Worm (Caenorhabditis elegans) whole organism, mixed stage, embryonic: Measurements from ENCODE around the gene irld-51.

Experiments
- blmp-1 ChIP-seq: fragments of 150-350 bp; optimal IDR thresholded peaks from 2 replicates; lab custom pipeline; 2014; ENCODE audit warnings: missing biosample characterization, missing genetic modification characterization
- elt-1 ChIP-seq: sonication (generic microtip); optimal IDR thresholded peaks from 2 replicates; lab custom pipeline; 2017; ENCODE audit warnings: missing genetic modification characterization, mild to moderate bottlenecking, missing compliant biosample characterization, antibody characterized with exemption, moderate library complexity, borderline replicate concordance; ENCODE audit not compliant: insufficient read depth
- lin-13 ChIP-seq: fragments of 150-350 bp; optimal IDR thresholded peaks from 2 replicates; lab custom pipeline; 2014; ENCODE audit warnings: missing biosample characterization, missing genetic modification characterization
- mab-5 ChIP-seq: fragments of 150-350 bp; optimal IDR thresholded peaks from 2 replicates; lab custom pipeline; 2014; ENCODE audit warnings: missing biosample characterization, missing genetic modification characterization
- mep-1 ChIP-seq: fragments of 150-350 bp; optimal IDR thresholded peaks from 2 replicates; lab custom pipeline; 2017; ENCODE audit warnings: missing biosample characterization, missing genetic modification reagents, missing genetic modification characterization, inconsistent platforms
- mls-2 ChIP-seq: sonication (generic microtip); optimal IDR thresholded peaks from 2 replicates; lab custom pipeline; 2016; ENCODE audit warnings: mild to moderate bottlenecking, missing genetic modification characterization, moderate library complexity, missing compliant biosample characterization
- nhr-12 ChIP-seq: fragments of 150-350 bp; optimal IDR thresholded peaks from 2 replicates; lab custom pipeline; 2014; ENCODE audit warnings: missing biosample characterization, missing genetic modification characterization
- nhr-2 ChIP-seq: fragments of 150-350 bp; optimal IDR thresholded peaks from 2 replicates; lab custom pipeline; 2014; ENCODE audit warnings: missing biosample characterization, missing genetic modification characterization
- nhr-237 ChIP-seq: fragments of 150-350 bp; optimal IDR thresholded peaks from 2 replicates; lab custom pipeline; 2014; ENCODE audit warnings: missing biosample characterization, missing genetic modification characterization
- nhr-28 ChIP-seq: fragments of 150-350 bp; optimal IDR thresholded peaks from 2 replicates; lab custom pipeline; 2014; ENCODE audit warnings: missing biosample characterization, missing genetic modification characterization
- nhr-76 ChIP-seq: sonication (generic microtip); optimal IDR thresholded peaks from 2 replicates; lab custom pipeline; 2017; ENCODE audit warnings: missing biosample characterization, missing genetic modification characterization
- snpc-4 ChIP-seq: fragments of 150-350 bp; optimal IDR thresholded peaks from 2 replicates; lab custom pipeline; 2014; ENCODE audit warnings: missing biosample characterization, missing genetic modification characterization
- sptf-1 ChIP-seq: sonication (generic microtip); optimal IDR thresholded peaks from 2 replicates; lab custom pipeline; 2017; ENCODE audit warnings: mild to moderate bottlenecking, missing genetic modification characterization, moderate library complexity, missing compliant biosample characterization
- unc-39 ChIP-seq: fragments of 150-350 bp; optimal IDR thresholded peaks from 2 replicates; lab custom pipeline; 2014; ENCODE audit warnings: missing biosample characterization, missing genetic modification characterization

DNA sequence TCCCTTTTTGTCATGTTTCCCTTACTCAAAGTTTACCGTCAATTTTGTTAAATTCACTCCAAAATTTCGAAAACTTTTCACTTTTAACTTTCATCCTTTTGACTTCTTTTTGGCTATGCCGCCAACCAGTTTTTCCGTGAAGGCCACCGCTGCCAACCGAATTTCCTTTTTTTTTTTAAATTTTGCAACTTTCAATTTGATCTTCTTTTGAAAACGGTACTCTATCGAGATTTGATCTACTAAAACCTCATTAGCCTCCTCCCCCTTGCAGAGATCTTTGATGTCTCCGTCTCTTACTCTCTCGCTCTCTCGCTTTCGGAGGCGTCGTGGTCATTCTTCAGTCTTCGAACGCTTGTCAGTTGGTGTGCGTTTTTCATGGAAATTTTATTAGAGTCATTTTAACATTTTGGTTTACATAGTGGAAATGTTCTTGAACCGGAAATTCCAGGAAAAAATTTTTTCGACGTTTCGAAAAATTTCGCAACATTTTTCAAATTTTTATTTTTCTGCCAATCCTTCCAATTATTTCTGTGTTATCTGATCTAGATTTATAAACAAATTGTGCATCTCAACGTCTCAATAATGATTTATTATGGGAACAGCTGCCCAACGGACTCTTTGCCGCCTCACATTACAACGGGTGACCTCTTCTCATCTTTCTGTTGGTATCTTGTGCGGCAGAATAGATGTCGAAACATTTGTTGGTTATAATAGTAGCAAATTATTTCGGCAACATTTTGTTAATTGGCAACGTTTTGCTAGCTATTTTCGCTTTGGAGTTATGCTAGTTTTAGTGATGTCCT is 42.3 kb upstream of the irld-51 start:
- TF ChIP-seq nhr-12 (tag; lab: Kevin White, UChicago) (no peak), unc-39 (peak; percentile 42), blmp-1 (tag; lab: Kevin White, UChicago) (no peak), nhr-237 (tag; lab: Kevin White, UChicago) (no peak), nhr-28 (no peak), lin-13 (tag; lab: Kevin White, UChicago) (no peak), mls-2 (tag; lab: Kevin White, UChicago) (no peak), nhr-2 (tag; lab: Kevin White, UChicago) (peak; percentile 62), mep-1 (tag; lab: Kevin White, UChicago) (no peak), nhr-76 (no peak), sptf-1 (tag; lab: Kevin White, UChicago) (no peak), snpc-4 (no peak), mab-5 (tag; lab: Kevin White, UChicago) (peak; percentile 98), elt-1 (tag; lab: Kevin White, UChicago) (no peak)
